Fruit fly (Drosophila melanogaster) whole organism, embryonic: ENCODE data around the gene bin.

Experiments
- ATbp ChIP-seq: fragments of 200-800 bp; sonication (Bioruptor generic); optimal IDR thresholded peaks from 2 replicates; lab custom pipeline; 2017; ENCODE audit warnings: missing biosample characterization, mild to moderate bottlenecking, missing genetic modification characterization, missing genetic modification reagents
- Aef1 ChIP-seq: fragments of 200-800 bp; sonication (Bioruptor generic); IDR thresholded peaks from 3 replicates; pipeline ENCODE4 v1.3.6; 2022; ENCODE audit warnings: missing biosample characterization, missing genetic modification characterization
- Awh ChIP-seq: fragments of 200-800 bp; sonication (Bioruptor generic); IDR thresholded peaks from 2 replicates; pipeline ENCODE4, ENCODE4 v1.3.6; 2022; ENCODE audit warnings: missing biosample characterization, missing genetic modification characterization
- CG10543 ChIP-seq: fragments of 200-800 bp; sonication (Bioruptor generic); optimal IDR thresholded peaks from 3 replicates; lab custom pipeline; 2017; ENCODE audit warnings: missing biosample characterization, mild to moderate bottlenecking, missing genetic modification characterization, moderate library complexity
- CG15269 ChIP-seq: fragments of 200-800 bp; sonication (Bioruptor generic); optimal IDR thresholded peaks from 2 replicates; lab custom pipeline; 2018; ENCODE audit warnings: missing biosample characterization, mild to moderate bottlenecking, missing genetic modification characterization, moderate library complexity
- CG15479 ChIP-seq: fragments of 200-800 bp; sonication (Bioruptor generic); optimal IDR thresholded peaks from 3 replicates; lab custom pipeline; 2019; ENCODE audit warnings: missing biosample characterization, mild to moderate bottlenecking, missing genetic modification characterization, moderate library complexity
- CG15514 ChIP-seq: fragments of 200-800 bp; sonication (Bioruptor generic); optimal IDR thresholded peaks from 3 replicates; lab custom pipeline; 2017; ENCODE audit warnings: missing biosample characterization, missing genetic modification characterization, mild to moderate bottlenecking, moderate library complexity, missing genetic modification reagents
- CG1603 ChIP-seq: fragments of 200-800 bp; sonication (Bioruptor generic); optimal IDR thresholded peaks from 2 replicates; lab custom pipeline; 2019; ENCODE audit warnings: missing biosample characterization, mild to moderate bottlenecking, missing genetic modification characterization, moderate library complexity
- CG18476 ChIP-seq: fragments of 200-800 bp; sonication (Bioruptor generic); optimal IDR thresholded peaks from 2 replicates; lab custom pipeline; 2016; ENCODE audit warnings: missing biosample characterization, mild to moderate bottlenecking, missing genetic modification characterization
- CG2199 ChIP-seq: fragments of 200-800 bp; sonication (Bioruptor generic); IDR thresholded peaks from 3 replicates; pipeline ENCODE4 v1.3.6; 2022; ENCODE audit warnings: missing biosample characterization, missing genetic modification characterization
- CG2712 ChIP-seq: fragments of 200-800 bp; optimal IDR thresholded peaks from 3 replicates; lab custom pipeline; 2019; ENCODE audit warnings: missing biosample characterization, mild to moderate bottlenecking, missing genetic modification characterization, moderate library complexity
- CG2875 ChIP-seq: fragments of 200-800 bp; sonication (Bioruptor generic); optimal IDR thresholded peaks from 2 replicates; lab custom pipeline; 2017; ENCODE audit warnings: missing biosample characterization, mild to moderate bottlenecking, missing genetic modification characterization, missing genetic modification reagents
- CG3163 ChIP-seq: fragments of 200-800 bp; sonication (Bioruptor generic); optimal IDR thresholded peaks from 3 replicates; lab custom pipeline; 2016; ENCODE audit warnings: missing biosample characterization, missing genetic modification characterization
- CG6765 ChIP-seq: fragments of 200-800 bp; sonication (Bioruptor generic); optimal IDR thresholded peaks from 3 replicates; lab custom pipeline; 2017; ENCODE audit warnings: missing biosample characterization, mild to moderate bottlenecking, missing genetic modification characterization
- CG7372 ChIP-seq: fragments of 200-800 bp; sonication (Bioruptor generic); IDR thresholded peaks from 2 replicates; pipeline ENCODE4 v1.3.6; 2022; ENCODE audit warnings: missing biosample characterization, missing genetic modification characterization
- CG7987 ChIP-seq: fragments of 200-800 bp; sonication (Bioruptor generic); optimal IDR thresholded peaks from 2 replicates; lab custom pipeline; 2018; ENCODE audit warnings: missing biosample characterization, mild to moderate bottlenecking, missing genetic modification characterization, moderate library complexity
- CG9609 ChIP-seq: fragments of 200-800 bp; sonication (Bioruptor generic); optimal IDR thresholded peaks from 3 replicates; lab custom pipeline; 2016; ENCODE audit warnings: missing biosample characterization, missing genetic modification characterization
- CG9817 ChIP-seq: fragments of 200-800 bp; sonication (Bioruptor generic); optimal IDR thresholded peaks from 2 replicates; lab custom pipeline; 2018; ENCODE audit warnings: missing biosample characterization, mild to moderate bottlenecking, missing genetic modification characterization, moderate library complexity
- D ChIP-seq, 2 experiments: fragments of 200-800 bp in 1 of 2; fragments of >200 bp in 1 of 2; sonication (Bioruptor generic) in 1 of 2; optimal IDR thresholded peaks; 2 replicates in 1 of 2; 3 replicates in 1 of 2; lab custom pipeline; 2017; ENCODE audit warnings: mild to moderate bottlenecking in 1 of 2, missing biosample characterization in 1 of 2, missing genetic modification characterization in 1 of 2, missing genetic modification reagents in 1 of 2
- Dad ChIP-seq: fragments of 200-800 bp; sonication (Bioruptor generic); optimal IDR thresholded peaks from 3 replicates; lab custom pipeline; 2016; ENCODE audit warnings: missing biosample characterization, missing genetic modification characterization
- Eip74EF ChIP-seq, 2 experiments: fragments of 200-800 bp in 1 of 2; fragments of >200 bp in 1 of 2; sonication (Bioruptor generic) in 1 of 2; optimal IDR thresholded peaks; 2 replicates each; lab custom pipeline; 2017 to 2019; ENCODE audit warnings: missing biosample characterization in 2 of 2, missing genetic modification characterization in 2 of 2, mild to moderate bottlenecking in 1 of 2, moderate library complexity in 1 of 2
- Hr51 ChIP-seq, 2 experiments: fragments of 200-800 bp; sonication (Bioruptor generic); optimal IDR thresholded peaks; 2 replicates in 1 of 2; 3 replicates in 1 of 2; lab custom pipeline; 2016 to 2018; ENCODE audit warnings: missing biosample characterization in 2 of 2, missing genetic modification characterization in 2 of 2, mild to moderate bottlenecking in 1 of 2, moderate library complexity in 1 of 2
- Kr ChIP-seq: fragments of 200-800 bp; sonication (Bioruptor generic); optimal IDR thresholded peaks from 2 replicates; lab custom pipeline; 2017; ENCODE audit warnings: missing biosample characterization, mild to moderate bottlenecking, missing genetic modification characterization
- Meics ChIP-seq: fragments of 200-800 bp; sonication (Bioruptor generic); optimal IDR thresholded peaks from 2 replicates; lab custom pipeline; 2017; ENCODE audit warnings: missing biosample characterization, mild to moderate bottlenecking, missing genetic modification characterization
- Sry-δ ChIP-seq: fragments of 200-800 bp; sonication (Bioruptor generic); optimal IDR thresholded peaks from 2 replicates; lab custom pipeline; 2016; ENCODE audit warnings: missing biosample characterization, missing genetic modification characterization
- abd-A ChIP-seq: fragments of 200-800 bp; sonication (Bioruptor generic); optimal IDR thresholded peaks from 3 replicates; lab custom pipeline; 2019; ENCODE audit warnings: missing biosample characterization, mild to moderate bottlenecking, missing genetic modification characterization, moderate library complexity
- ase ChIP-seq: fragments of 200-800 bp; sonication (Bioruptor generic); IDR thresholded peaks from 3 replicates; pipeline ENCODE4 v1.3.6; 2022; ENCODE audit warnings: missing biosample characterization, missing genetic modification characterization
- ash1 ChIP-seq: fragments of 200-800 bp; sonication (Bioruptor generic); optimal IDR thresholded peaks from 2 replicates; lab custom pipeline; 2018; ENCODE audit warnings: missing biosample characterization, mild to moderate bottlenecking, missing genetic modification characterization
- az2 ChIP-seq: fragments of 200-800 bp; sonication (Bioruptor generic); optimal IDR thresholded peaks from 3 replicates; lab custom pipeline; 2016; ENCODE audit warnings: missing biosample characterization, missing genetic modification characterization
- cato ChIP-seq: fragments of 200-800 bp; sonication (Bioruptor generic); optimal IDR thresholded peaks from 2 replicates; lab custom pipeline; 2016; ENCODE audit warnings: missing biosample characterization, missing genetic modification characterization, borderline replicate concordance
- caup ChIP-seq: fragments of 200-800 bp; sonication (Bioruptor generic); optimal IDR thresholded peaks from 3 replicates; lab custom pipeline; 2017; ENCODE audit warnings: missing biosample characterization, mild to moderate bottlenecking, missing genetic modification characterization, moderate library complexity; ENCODE audit not compliant: severe bottlenecking
- chinmo ChIP-seq: fragments of 200-800 bp; sonication (Bioruptor generic); IDR thresholded peaks from 4 replicates; pipeline ENCODE4 v1.3.6; 2022; ENCODE audit warnings: missing biosample characterization, missing genetic modification characterization; ENCODE audit not compliant: partially characterized antibody
- crp ChIP-seq, 2 experiments: fragments of 200-800 bp; sonication (Bioruptor generic); optimal IDR thresholded peaks; 2 replicates in 1 of 2; 3 replicates in 1 of 2; lab custom pipeline; 2017; ENCODE audit warnings: missing biosample characterization in 2 of 2, missing genetic modification characterization in 2 of 2, mild to moderate bottlenecking in 1 of 2, moderate library complexity in 1 of 2
- dati ChIP-seq: fragments of 200-800 bp; sonication (Bioruptor generic); IDR thresholded peaks from 2 replicates; pipeline ENCODE4 v1.3.6; 2022; ENCODE audit warnings: missing biosample characterization, missing genetic modification characterization
- dmrt11E ChIP-seq: fragments of 200-800 bp; sonication (Bioruptor generic); optimal IDR thresholded peaks from 3 replicates; lab custom pipeline; 2018; ENCODE audit warnings: missing biosample characterization, mild to moderate bottlenecking, missing genetic modification characterization, moderate library complexity
- dmrt99B ChIP-seq: fragments of 200-800 bp; sonication (Bioruptor generic); optimal IDR thresholded peaks from 2 replicates; lab custom pipeline; 2018; ENCODE audit warnings: missing biosample characterization, mild to moderate bottlenecking, missing genetic modification characterization, moderate library complexity
- esg ChIP-seq: fragments of 200-800 bp; sonication (Bioruptor generic); conservative IDR thresholded peaks from 2 replicates; pipeline ENCODE4 v1.3.6; 2022; ENCODE audit warnings: missing biosample characterization, missing genetic modification characterization
- gcm2 ChIP-seq: fragments of 200-800 bp; sonication (Bioruptor generic); optimal IDR thresholded peaks from 2 replicates; lab custom pipeline; 2016; ENCODE audit warnings: missing biosample characterization, missing genetic modification characterization
- gem ChIP-seq: fragments of 200-800 bp; sonication (Bioruptor generic); optimal IDR thresholded peaks from 2 replicates; lab custom pipeline; 2019; ENCODE audit warnings: missing biosample characterization, mild to moderate bottlenecking, missing genetic modification characterization, moderate library complexity
- gsb-n ChIP-seq: fragments of 200-800 bp; sonication (Bioruptor generic); optimal IDR thresholded peaks from 3 replicates; lab custom pipeline; 2018; ENCODE audit warnings: missing biosample characterization, mild to moderate bottlenecking, missing genetic modification characterization
- jigr1 ChIP-seq: fragments of 200-800 bp; sonication (Bioruptor generic); IDR thresholded peaks from 3 replicates; pipeline ENCODE4 v1.3.6; 2022; ENCODE audit warnings: missing biosample characterization, missing genetic modification characterization
- klu ChIP-seq: fragments of 200-800 bp; sonication (Bioruptor generic); IDR thresholded peaks from 2 replicates; pipeline ENCODE4 v1.3.6; 2022; ENCODE audit warnings: missing biosample characterization, missing genetic modification characterization
- pzg ChIP-seq: fragments of 200-800 bp; sonication (Bioruptor generic); optimal IDR thresholded peaks from 3 replicates; lab custom pipeline; 2018; ENCODE audit warnings: missing biosample characterization, mild to moderate bottlenecking, missing genetic modification characterization, moderate library complexity
- sd ChIP-seq: fragments of 200-800 bp; sonication (Bioruptor generic); optimal IDR thresholded peaks from 3 replicates; lab custom pipeline; 2018; ENCODE audit warnings: missing biosample characterization, mild to moderate bottlenecking, missing genetic modification characterization, moderate library complexity
- sisA ChIP-seq: fragments of 200-800 bp; sonication (Bioruptor generic); IDR thresholded peaks from 2 replicates; pipeline ENCODE4 v1.3.6; 2022; ENCODE audit warnings: missing biosample characterization, missing genetic modification characterization
- slou ChIP-seq: fragments of 200-800 bp; sonication (Bioruptor generic); optimal IDR thresholded peaks from 3 replicates; lab custom pipeline; 2016; ENCODE audit warnings: missing biosample characterization, missing genetic modification characterization
- sob ChIP-seq: fragments of 200-800 bp; sonication (Bioruptor generic); IDR thresholded peaks from 2 replicates; pipeline ENCODE4 v1.3.6; 2022; ENCODE audit warnings: missing biosample characterization, missing genetic modification characterization
- sug ChIP-seq: fragments of 200-800 bp; optimal IDR thresholded peaks from 2 replicates; lab custom pipeline; 2019; ENCODE audit warnings: missing biosample characterization, mild to moderate bottlenecking, missing genetic modification characterization, moderate library complexity
- tgo ChIP-seq: fragments of 200-800 bp; sonication (Bioruptor generic); IDR thresholded peaks from 3 replicates; pipeline ENCODE4 v1.3.6; 2022; ENCODE audit warnings: missing biosample characterization, missing genetic modification characterization
- tna ChIP-seq: fragments of 200-800 bp; sonication (Bioruptor generic); IDR thresholded peaks from 2 replicates; pipeline ENCODE4 v1.3.6; 2022; ENCODE audit warnings: missing biosample characterization, missing genetic modification characterization; ENCODE audit not compliant: partially characterized antibody

The bin gene

DNA sequence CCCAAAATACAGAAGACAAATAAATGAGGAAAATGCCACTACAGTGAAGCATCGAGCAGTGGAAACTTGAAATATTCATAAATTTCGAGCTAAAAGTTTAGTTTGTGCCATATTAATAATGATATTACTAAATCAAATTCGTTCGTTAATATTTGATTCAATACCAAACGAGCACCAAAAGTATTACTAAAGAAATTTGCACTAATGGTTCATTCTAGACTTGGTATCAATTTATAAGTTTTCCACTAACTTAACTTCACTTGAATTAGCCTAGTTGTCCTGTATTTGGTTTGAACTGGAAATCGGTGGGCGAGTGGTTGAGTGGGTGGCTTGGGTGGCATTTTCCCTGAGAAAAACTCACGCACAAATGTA, 46.5 kb upstream of the bin start (continued):
- peak; percentile 9 for TF ChIP-seq CG2712 (tag; lab: Kevin White, UChicago)
- no peak for TF ChIP-seq tgo (GFP tag; lab: Robert Waterston, UW)
- TF ChIP-seq CG6765 (GFP tag; lab: Kevin White, UChicago) = no peak
- TF ChIP-seq CG2875 (GFP tag; lab: Kevin White, UChicago) = no peak
- no peak for TF ChIP-seq Dad
- TF ChIP-seq D (optimal IDR thresholded peaks at IDR 0.05; lab: Kevin White, UChicago) = no peak
- TF ChIP-seq D (GFP tag; optimal IDR thresholded peaks at IDR 0.05; lab: Kevin White, UChicago) = no peak
- no peak for TF ChIP-seq ash1 (GFP tag; lab: Kevin White, UChicago)
- no peak for TF ChIP-seq slou (GFP tag; lab: Kevin White, UChicago)
- TF ChIP-seq tna (GFP tag; lab: Robert Waterston, UW) = no peak
- no peak for TF ChIP-seq gcm2 (GFP tag; lab: Kevin White, UChicago)
- no peak for TF ChIP-seq sob (GFP tag; lab: Robert Waterston, UW)
- no peak for TF ChIP-seq caup (GFP tag; lab: Kevin White, UChicago)
- TF ChIP-seq gsb-n (tag; lab: Kevin White, UChicago) = no peak
- TF ChIP-seq Aef1 (GFP tag; lab: Robert Waterston, UW) = no peak
- TF ChIP-seq dmrt99B (tag; lab: Kevin White, UChicago) = peak; percentile 22
- TF ChIP-seq dati = no peak
- TF ChIP-seq CG2199 = no peak
- TF ChIP-seq esg (GFP tag; lab: Robert Waterston, UW) = no peak
- no peak for TF ChIP-seq jigr1 (GFP tag; lab: Robert Waterston, UW)
- no peak for TF ChIP-seq Awh (GFP tag; lab: Robert Waterston, UW)
- TF ChIP-seq CG7987 (GFP tag; lab: Kevin White, UChicago) = no peak
- TF ChIP-seq CG1603 (tag; lab: Kevin White, UChicago) = no peak
- no peak for TF ChIP-seq Eip74EF (GFP tag; optimal IDR thresholded peaks at IDR 0.05; lab: Kevin White, UChicago)
- TF ChIP-seq sd = no peak
- peak; percentile 34 for TF ChIP-seq CG15269 (tag; lab: Kevin White, UChicago)
- TF ChIP-seq Hr51 (GFP tag; optimal IDR thresholded peaks at IDR 0.05; lab: Kevin White, UChicago) = peak in 1 of 2 experiments; percentile 40
- TF ChIP-seq CG3163 = no peak
- no peak for TF ChIP-seq crp (GFP tag; optimal IDR thresholded peaks at IDR 0.05; lab: Kevin White, UChicago)
- peak; percentile 68 for TF ChIP-seq gem
- TF ChIP-seq CG15479 (GFP tag; lab: Kevin White, UChicago) = no peak
- no peak for TF ChIP-seq Sry-δ (GFP tag; lab: Kevin White, UChicago)
- peak; percentile 41 for TF ChIP-seq CG9817
- TF ChIP-seq CG7372 (GFP tag; lab: Robert Waterston, UW) = no peak
- no peak for TF ChIP-seq CG15514
- TF ChIP-seq ATbp (GFP tag; lab: Kevin White, UChicago) = no peak
- TF ChIP-seq cato (GFP tag; lab: Kevin White, UChicago) = no peak
- no peak for TF ChIP-seq ase (GFP tag; lab: Robert Waterston, UW)
- TF ChIP-seq Kr (GFP tag; lab: Kevin White, UChicago) = no peak
- TF ChIP-seq klu (GFP tag; lab: Robert Waterston, UW) = no peak
- peak; percentile 12 for TF ChIP-seq Meics (GFP tag; lab: Kevin White, UChicago)
- no peak for TF ChIP-seq CG10543
- TF ChIP-seq pzg (GFP tag; lab: Kevin White, UChicago) = no peak
- no peak for TF ChIP-seq abd-A (tag; lab: Kevin White, UChicago)
- TF ChIP-seq CG9609 (GFP tag; lab: Kevin White, UChicago) = no peak
- TF ChIP-seq sug (tag; lab: Kevin White, UChicago) = no peak
- no peak for TF ChIP-seq sisA (GFP tag; lab: Robert Waterston, UW)
- no peak for TF ChIP-seq CG18476 (GFP tag; lab: Kevin White, UChicago)
- no peak for TF ChIP-seq az2 (GFP tag; lab: Kevin White, UChicago)
- TF ChIP-seq dmrt11E (tag; lab: Kevin White, UChicago) = no peak
- TF ChIP-seq chinmo (GFP tag; lab: Robert Waterston, UW) = no peak
